Worm (Caenorhabditis elegans) whole organism, L4/young adult: ENCODE data around the gene odr-8.

Experiments
- W03F9.2 ChIP-seq: fragments of 150-350 bp; optimal IDR thresholded peaks from 2 replicates; lab custom pipeline; 2014; ENCODE audit warnings: missing biosample characterization, missing genetic modification characterization
- dao-5 ChIP-seq: sonication (generic microtip); optimal IDR thresholded peaks from 2 replicates; lab custom pipeline; 2016; ENCODE audit warnings: missing genotype, missing genetic modification characterization, moderate library complexity, missing compliant biosample characterization
- him-1 ChIP-seq: sonication (generic microtip); optimal IDR thresholded peaks from 2 replicates; lab custom pipeline; 2016; ENCODE audit warnings: missing genotype, missing genetic modification reagents, missing genetic modification characterization, missing compliant biosample characterization

Gene odr-8

ce11 chrIV:6541435-6541834 lies 41.1 kb downstream of the odr-8 start, which contains the start of gene C01G5.25:
TSS of gene C01G5.25 (plus strand) at chrIV:6541684.
- TF ChIP-seq dao-5 (tag; lab: Kevin White, UChicago) (no peak), him-1 (no peak), W03F9.2 (tag; lab: Kevin White, UChicago) (no peak)

DNA sequence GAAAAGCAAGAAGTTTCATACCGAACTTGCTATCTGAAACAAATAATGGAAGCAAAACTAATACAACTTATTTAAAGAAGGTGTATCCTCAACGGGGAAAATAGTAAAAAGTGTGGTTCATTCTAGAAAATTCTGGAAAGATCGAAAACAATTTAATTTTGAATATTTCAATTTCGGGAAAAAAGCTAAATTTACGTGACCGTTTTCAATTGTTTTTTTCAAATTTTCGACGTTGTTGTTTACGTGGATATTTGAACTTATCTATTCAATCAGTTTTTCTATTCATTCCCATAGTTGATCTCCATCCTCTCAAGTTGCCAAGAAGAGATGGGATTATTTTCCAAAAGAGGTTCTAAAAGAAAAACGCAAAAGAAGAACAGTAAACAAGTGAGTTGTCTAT lies 46.6 kb downstream of the odr-8 start, which contains the start of gene C01G5.3:
C01G5.3 (plus strand) TSS at position 301 of the 400 bp plus-strand sequence.
- TF ChIP-seq dao-5 (tag; lab: Kevin White, UChicago): no peak
- no peak for TF ChIP-seq him-1
- no peak for TF ChIP-seq W03F9.2 (tag; lab: Kevin White, UChicago)

DNA sequence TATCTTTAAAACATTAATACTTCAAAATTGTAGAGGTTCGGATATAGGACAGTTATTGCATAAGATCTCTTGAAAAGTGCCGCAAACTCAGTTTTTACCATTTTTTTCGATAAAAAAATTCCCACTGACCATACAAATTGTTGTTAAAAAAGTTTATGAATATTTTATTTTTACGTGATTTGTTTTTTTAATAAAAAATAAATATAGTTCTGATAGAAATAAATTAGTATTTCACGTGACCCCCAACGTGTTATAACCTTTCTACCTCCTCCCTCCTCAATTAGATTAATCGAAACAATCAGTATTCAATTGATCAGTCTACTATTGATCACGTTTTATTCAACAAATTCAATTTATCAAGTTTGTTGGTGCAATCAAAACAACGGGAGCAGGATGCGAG lies 51.1 kb downstream of the odr-8 start, which contains the start of gene C01G5.4:
C01G5.4 (plus strand) TSS at position 301 of the 400 bp plus-strand sequence.
- TF ChIP-seq dao-5 (tag; lab: Kevin White, UChicago) (no peak), him-1 (no peak), W03F9.2 (tag; lab: Kevin White, UChicago) (no peak)
